Worm (Caenorhabditis elegans): ENCODE measurements around the gene exp-1.

- TF ChIP-seq ztf-11 (tag; optimal IDR thresholded peaks at IDR 0.05) = no peak
- no peak for TF ChIP-seq nhr-28 (tag; optimal IDR thresholded peaks at IDR 0.05)
- no peak for TF ChIP-seq unc-39 (tag; optimal IDR thresholded peaks at IDR 0.05)
- no peak for TF ChIP-seq nhr-77 (tag; optimal IDR thresholded peaks at IDR 0.05)
- TF ChIP-seq nhr-11 (tag; optimal IDR thresholded peaks at IDR 0.05) = no peak
- TF ChIP-seq snpc-4 (tag; optimal IDR thresholded peaks at IDR 0.05) = no peak
- no peak for TF ChIP-seq F26F4.8 (GFP tag; conservative IDR thresholded peaks at IDR 0.05)
- no peak for TF ChIP-seq pha-4 (GFP tag; IDR thresholded peaks at IDR 0.05)
- TF ChIP-seq pha-4 (tag; optimal IDR thresholded peaks at IDR 0.05) = no peak
- no peak for TF ChIP-seq mdl-1 (tag; optimal IDR thresholded peaks at IDR 0.05)
- TF ChIP-seq dpl-1 (GFP tag; optimal IDR thresholded peaks at IDR 0.05) = no peak
- TF ChIP-seq ceh-82 (tag; optimal IDR thresholded peaks at IDR 0.05) = no peak
Observed at ce11 chrII:6169156-6169555, 8.3 kb upstream of the exp-1 start, which contains the start of gene hst-3.1.

All from whole organism, L4 larva.